Fruit fly (Drosophila melanogaster): Measurements from ENCODE around the gene for.

The for gene

DNA sequence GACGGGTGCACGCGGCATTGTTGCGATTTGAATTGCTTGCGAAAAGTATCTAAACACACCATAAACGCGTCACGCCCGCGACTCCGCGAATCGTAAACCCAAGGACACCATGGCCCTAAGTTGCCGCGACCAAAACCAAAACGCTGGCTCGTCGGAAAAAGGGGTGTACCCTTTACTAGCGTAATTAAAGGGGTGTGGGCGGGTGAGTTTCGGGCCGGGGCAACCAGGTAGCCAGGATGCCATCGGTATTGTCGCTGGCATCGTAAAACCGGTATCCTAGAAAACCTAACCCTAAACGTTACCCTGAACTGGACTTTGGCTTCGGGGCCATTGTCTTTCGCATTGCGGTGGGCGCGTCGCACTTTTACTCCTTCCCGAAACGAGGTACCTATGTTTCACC, 46.1 kb downstream of the for start:
- TF ChIP-seq tll (GFP tag; optimal IDR thresholded peaks at IDR 0.05), result peak in 1 of 2 experiments; percentile 96
- no peak for TF ChIP-seq Hand (GFP tag; optimal IDR thresholded peaks at IDR 0.05)
- no peak for TF ChIP-seq ab (GFP tag; optimal IDR thresholded peaks at IDR 0.05)
- peak; percentile 89 for TF ChIP-seq cad (GFP tag; optimal IDR thresholded peaks at IDR 0.05)
- TF ChIP-seq CG7271 (tag; optimal IDR thresholded peaks at IDR 0.05), result peak; percentile 32
- no peak for TF ChIP-seq CG9932 (GFP tag; IDR thresholded peaks at IDR 0.05)
- peak; percentile 11 for TF ChIP-seq pros (GFP tag; optimal IDR thresholded peaks at IDR 0.05)
- peak; percentile 50 for TF ChIP-seq zen (tag; optimal IDR thresholded peaks at IDR 0.05)
- TF ChIP-seq D (optimal IDR thresholded peaks at IDR 0.05), result peak; percentile 66
- TF ChIP-seq D (GFP tag; optimal IDR thresholded peaks at IDR 0.05), result no peak
- TF ChIP-seq Kr (GFP tag; optimal IDR thresholded peaks at IDR 0.05), result peak; percentile 72
- TF ChIP-seq Chrac-16 (GFP tag; optimal IDR thresholded peaks at IDR 0.05), result no peak
- TF ChIP-seq CG12744 (GFP tag; optimal IDR thresholded peaks at IDR 0.05), result no peak

DNA sequence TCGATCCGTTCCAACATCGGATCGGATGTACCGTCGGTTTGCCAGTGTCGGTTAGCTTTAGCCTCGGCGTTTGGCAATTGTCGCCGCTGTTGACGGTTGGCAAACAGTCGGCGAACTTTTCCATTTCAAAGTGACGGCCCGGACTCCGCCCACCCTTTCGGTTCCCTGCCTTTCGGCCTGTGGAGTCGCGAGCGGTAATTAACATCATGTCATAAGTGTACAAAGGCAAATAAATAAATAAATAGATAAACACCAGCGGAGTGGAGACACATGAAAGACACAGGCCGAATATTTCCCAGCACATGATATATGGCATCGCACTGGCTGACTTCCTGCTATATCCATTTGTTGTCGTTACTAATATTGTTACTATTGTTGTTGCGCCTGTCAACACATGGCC, 48.0 kb downstream of the for start:
- peak; percentile 88 for TF ChIP-seq twi (tag; optimal IDR thresholded peaks at IDR 0.05)
- 0 out of 2 replicates have a peak, but pooled peaks have one; percentile 21 for TF ChIP-seq sob (GFP tag; IDR thresholded peaks at IDR 0.05)
- TF ChIP-seq odd (GFP tag; optimal IDR thresholded peaks at IDR 0.05), result peak; percentile 55
- TF ChIP-seq Med (GFP tag), result peak; percentile 15
- no peak for TF ChIP-seq Adf1 (GFP tag; IDR thresholded peaks at IDR 0.05)
- TF ChIP-seq so (GFP tag; IDR thresholded peaks at IDR 0.05), result no peak
- no peak for TF ChIP-seq dmrt11E (tag; optimal IDR thresholded peaks at IDR 0.05)
- TF ChIP-seq NFAT (GFP tag; IDR thresholded peaks at IDR 0.05), result 0 out of 2 replicates have a peak, but pooled peaks have one; percentile 5
- peak; percentile 49 for TF ChIP-seq Kr (GFP tag; optimal IDR thresholded peaks at IDR 0.05)
- TF ChIP-seq Dip3 (GFP tag; optimal IDR thresholded peaks at IDR 0.05), result no peak
- no peak for TF ChIP-seq yki (optimal IDR thresholded peaks at IDR 0.05)
- TF ChIP-seq Xrp1 (GFP tag; IDR thresholded peaks at IDR 0.05), result no peak; the same call in 1 of the 2 replicates
- no peak for TF ChIP-seq Oli (tag; optimal IDR thresholded peaks at IDR 0.05)
- no peak for TF ChIP-seq psq (GFP tag; optimal IDR thresholded peaks at IDR 0.05)
- no peak for TF ChIP-seq CG8924 (tag; optimal IDR thresholded peaks at IDR 0.05)
- no peak for TF ChIP-seq Blimp-1 (GFP tag; optimal IDR thresholded peaks at IDR 0.05)

DNA sequence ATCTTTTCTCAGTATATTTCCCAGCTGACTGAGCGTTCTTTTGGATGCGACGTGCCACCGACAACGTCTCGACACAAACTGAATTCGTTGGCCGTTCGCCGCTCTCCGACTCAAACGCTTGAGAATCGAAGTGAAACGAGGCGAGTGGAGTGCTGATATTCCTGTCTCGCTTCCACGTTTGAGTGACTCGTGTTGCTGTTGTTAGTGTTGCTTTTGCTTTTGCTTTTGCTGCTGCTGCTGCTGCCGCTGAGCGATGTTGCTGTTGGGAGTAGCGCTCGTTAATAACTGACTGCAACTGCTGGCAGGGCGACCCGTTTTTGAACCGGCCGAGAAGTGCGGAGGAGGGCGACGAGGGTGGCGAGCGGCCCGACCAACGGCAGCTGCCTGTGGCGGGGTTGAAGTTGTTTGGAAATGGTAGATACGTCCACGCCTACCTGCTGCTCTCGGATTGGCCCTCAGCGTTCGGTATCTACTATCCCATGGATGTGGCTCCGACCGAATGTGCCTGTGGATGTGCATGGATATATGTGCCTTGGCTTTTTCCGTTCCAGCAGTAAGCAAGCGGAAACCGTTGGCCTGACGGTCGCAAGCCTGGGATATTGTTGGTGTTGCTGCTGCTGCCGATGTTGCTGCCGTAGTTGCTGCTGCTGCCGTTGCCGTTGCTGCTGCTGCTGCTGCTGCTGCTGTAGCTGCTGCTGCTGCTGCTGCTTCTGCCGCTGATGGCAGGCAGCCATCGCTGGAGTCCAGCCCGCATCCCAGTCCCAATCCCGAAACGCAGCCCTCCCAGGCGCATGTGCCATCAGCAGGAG, 50.1 kb downstream of the for start, which contains the start of gene odd:
TSS of gene odd (minus strand) at position 295 of the 809 bp plus-strand sequence.
- TF ChIP-seq kni (GFP tag; optimal IDR thresholded peaks at IDR 0.05), result no peak
- peak; percentile 61 for TF ChIP-seq ato (GFP tag; IDR thresholded peaks at IDR 0.05; ENCODE audit: partially characterized antibody)
- TF ChIP-seq jing (GFP tag; optimal IDR thresholded peaks at IDR 0.05), result peak; percentile 1
- peak; percentile 20 for TF ChIP-seq HmgD (GFP tag; optimal IDR thresholded peaks at IDR 0.05)
- peak; percentile 80 for TF ChIP-seq Adf1 (GFP tag; IDR thresholded peaks at IDR 0.05)
- TF ChIP-seq sens (GFP tag), result peak; percentile 21
- TF ChIP-seq CG11504 (tag; optimal IDR thresholded peaks at IDR 0.05), result peak; percentile 41
- peak; percentile 12 for TF ChIP-seq CG12769 (tag; optimal IDR thresholded peaks at IDR 0.05)
- TF ChIP-seq CG17612 (GFP tag; IDR thresholded peaks at IDR 0.05), result no peak
- TF ChIP-seq odd (GFP tag; optimal IDR thresholded peaks at IDR 0.05), result peak; percentile 98
- peak; percentile 100 for TF ChIP-seq z (GFP tag; IDR thresholded peaks at IDR 0.05)
- TF ChIP-seq Nf-YB (GFP tag; optimal IDR thresholded peaks at IDR 0.05), result peak; percentile 99
- TF ChIP-seq Dll (GFP tag; IDR thresholded peaks at IDR 0.05; ENCODE audit: partially characterized antibody), result 0 out of 4 replicates have a peak, but pooled peaks have one; percentile 36
- TF ChIP-seq bbx (GFP tag; IDR thresholded peaks at IDR 0.05; ENCODE audit: partially characterized antibody), result peak; percentile 70
- TF ChIP-seq CG4360 (GFP tag; IDR thresholded peaks at IDR 0.05), result peak; percentile 69
- peak; percentile 100 for TF ChIP-seq CG17829 (tag; optimal IDR thresholded peaks at IDR 0.05)
- no peak for TF ChIP-seq CG9932 (GFP tag; IDR thresholded peaks at IDR 0.05)
- no peak for TF ChIP-seq luna (GFP tag; optimal IDR thresholded peaks at IDR 0.05)
- TF ChIP-seq danr (GFP tag; IDR thresholded peaks at IDR 0.05), result no peak
- TF ChIP-seq cg (GFP tag; optimal IDR thresholded peaks at IDR 0.05), result peak; percentile 51
- 0 out of 2 replicates have a peak, but pooled peaks have one; percentile 12 for TF ChIP-seq CG17328 (GFP tag; IDR thresholded peaks at IDR 0.05)
- peak; percentile 90 for TF ChIP-seq Deaf1 (tag; optimal IDR thresholded peaks at IDR 0.05)
